Worm (Caenorhabditis elegans) whole organism, young adult: Measurements from ENCODE around the gene toc-1.

Experiments used
- B0019.2 ChIP-seq: fragments of 200-800 bp; sonication (Bioruptor generic); conservative IDR thresholded peaks from 2 replicates; pipeline ENCODE4 v1.3.6; 2022; ENCODE audit warnings: missing genetic modification reagents, missing genetic modification characterization, missing compliant biosample characterization
- B0336.3 ChIP-seq: fragments of 200-800 bp; sonication (Bioruptor generic); IDR thresholded peaks from 2 replicates; pipeline ENCODE4 v1.3.6; 2022; ENCODE audit warnings: missing genetic modification characterization, missing compliant biosample characterization
- C17E4.6 ChIP-seq: fragments of 200-800 bp; sonication (Bioruptor generic); IDR thresholded peaks from 2 replicates; pipeline ENCODE4 v1.3.6; 2022; ENCODE audit warnings: missing genetic modification reagents, missing genetic modification characterization, missing compliant biosample characterization
- D2030.7 ChIP-seq: fragments of 200-800 bp; sonication (Bioruptor generic); IDR thresholded peaks from 2 replicates; pipeline ENCODE4 v1.3.6; 2022; ENCODE audit warnings: missing genetic modification reagents, missing genetic modification characterization, missing compliant biosample characterization
- F22D6.2 ChIP-seq: sonication (generic microtip); optimal IDR thresholded peaks from 2 replicates; lab custom pipeline; 2016; ENCODE audit warnings: mild to moderate bottlenecking, missing genetic modification characterization, missing compliant biosample characterization
- F33H1.4 ChIP-seq: fragments of 200-800 bp; sonication (Bioruptor generic); IDR thresholded peaks from 2 replicates; pipeline ENCODE4 v1.3.6; 2022; ENCODE audit warnings: missing genetic modification reagents, missing genetic modification characterization, missing compliant biosample characterization
- F37B4.10 ChIP-seq: fragments of 200-800 bp; sonication (Bioruptor generic); IDR thresholded peaks from 2 replicates; pipeline ENCODE4 v1.3.6; 2022; ENCODE audit warnings: missing genetic modification characterization, missing compliant biosample characterization
- T07F8.4 ChIP-seq: sonication (generic microtip); optimal IDR thresholded peaks from 2 replicates; lab custom pipeline; 2016; ENCODE audit warnings: mild to moderate bottlenecking, missing genetic modification characterization, moderate library complexity, missing compliant biosample characterization
- ZK185.1 ChIP-seq: sonication (generic microtip); optimal IDR thresholded peaks from 2 replicates; lab custom pipeline; 2016; ENCODE audit warnings: mild to moderate bottlenecking, missing genetic modification characterization, missing compliant biosample characterization; ENCODE audit not compliant: poor library complexity, severe bottlenecking
- aptf-3 ChIP-seq: fragments of 200-800 bp; sonication (Bioruptor generic); IDR thresholded peaks from 2 replicates; pipeline ENCODE4 v1.3.6; 2022; ENCODE audit warnings: missing genetic modification characterization, missing compliant biosample characterization
- attf-6 ChIP-seq: fragments of 200-800 bp; sonication (Bioruptor generic); IDR thresholded peaks from 2 replicates; pipeline ENCODE4 v1.3.6; 2022; ENCODE audit warnings: missing genetic modification reagents, missing genetic modification characterization, missing compliant biosample characterization
- bed-2 ChIP-seq: fragments of 200-800 bp; sonication (Bioruptor generic); IDR thresholded peaks from 2 replicates; pipeline ENCODE4 v1.3.6; 2022; ENCODE audit warnings: missing genetic modification reagents, missing genetic modification characterization, missing compliant biosample characterization
- ceh-27 ChIP-seq: fragments of 200-800 bp; sonication (Bioruptor generic); optimal IDR thresholded peaks from 2 replicates; lab custom pipeline; 2018; ENCODE audit warnings: mild to moderate bottlenecking, missing genetic modification characterization, moderate library complexity, missing compliant biosample characterization
- ceh-40 ChIP-seq: fragments of 200-800 bp; sonication (Bioruptor generic); IDR thresholded peaks from 2 replicates; pipeline ENCODE4 v1.3.6; 2022; ENCODE audit warnings: missing genetic modification characterization, missing compliant biosample characterization
- egl-44 ChIP-seq: fragments of 200-800 bp; sonication (Bioruptor generic); IDR thresholded peaks from 2 replicates; pipeline ENCODE4 v1.3.6; 2022; ENCODE audit warnings: missing genetic modification reagents, missing genetic modification characterization, missing compliant biosample characterization
- ekl-4 ChIP-seq: fragments of 200-800 bp; sonication (Bioruptor generic); IDR thresholded peaks from 2 replicates; pipeline ENCODE4 v1.3.6; 2022; ENCODE audit warnings: missing genetic modification reagents, missing genetic modification characterization, missing compliant biosample characterization
- let-526 ChIP-seq: fragments of 200-800 bp; sonication (Bioruptor generic); IDR thresholded peaks from 2 replicates; pipeline ENCODE4 v1.3.6; 2022; ENCODE audit warnings: missing genetic modification reagents, missing genetic modification characterization, missing compliant biosample characterization
- lin-26 ChIP-seq: fragments of 200-800 bp; sonication (Bioruptor generic); IDR thresholded peaks from 2 replicates; pipeline ENCODE4 v1.3.6; 2022; ENCODE audit warnings: missing genetic modification reagents, missing genetic modification characterization, missing compliant biosample characterization
- lin-35 ChIP-seq, 3 experiments: fragments of 150-350 bp in 2 of 3; sonication (generic microtip) in 1 of 3; optimal IDR thresholded peaks; 2 replicates each; lab custom pipeline; 2014 to 2018; ENCODE audit warnings: missing biosample characterization in 3 of 3, missing genetic modification characterization in 3 of 3, missing genetic modification reagents in 3 of 3
- madf-6 ChIP-seq: fragments of 200-800 bp; sonication (Bioruptor generic); IDR thresholded peaks from 2 replicates; pipeline ENCODE4 v1.3.6; 2022; ENCODE audit warnings: missing genetic modification reagents, missing genetic modification characterization, missing compliant biosample characterization
- mcd-1 ChIP-seq: fragments of 200-800 bp; sonication (Bioruptor generic); IDR thresholded peaks from 2 replicates; pipeline ENCODE4 v1.3.6; 2022; ENCODE audit warnings: missing genetic modification reagents, missing genetic modification characterization, missing compliant biosample characterization
- mel-28 ChIP-seq: sonication (generic microtip); optimal IDR thresholded peaks from 2 replicates; lab custom pipeline; 2016; ENCODE audit warnings: borderline replicate concordance, mild to moderate bottlenecking, missing genetic modification characterization, missing compliant biosample characterization
- mes-4 ChIP-seq: sonication (generic microtip); optimal IDR thresholded peaks from 2 replicates; lab custom pipeline; 2016; ENCODE audit warnings: missing genotype, missing genetic modification characterization, missing compliant biosample characterization
- mxl-1 ChIP-seq: sonication (generic microtip); optimal IDR thresholded peaks from 2 replicates; lab custom pipeline; 2016; ENCODE audit warnings: missing genetic modification characterization, missing compliant biosample characterization
- nfya-1 ChIP-seq: sonication (generic microtip); optimal IDR thresholded peaks from 2 replicates; lab custom pipeline; 2017; ENCODE audit warnings: antibody characterized with exemption, missing compliant biosample characterization, missing genetic modification characterization, borderline replicate concordance; ENCODE audit not compliant: insufficient read depth
- nfya-2 ChIP-seq: fragments of 200-800 bp; sonication (Bioruptor generic); IDR thresholded peaks from 2 replicates; pipeline ENCODE4 v1.3.6; 2022; ENCODE audit warnings: missing genetic modification reagents, missing genetic modification characterization, missing compliant biosample characterization
- nfyb-1 ChIP-seq: fragments of 200-800 bp; sonication (Bioruptor generic); IDR thresholded peaks from 2 replicates; pipeline ENCODE4 v1.3.6; 2022; ENCODE audit warnings: missing genetic modification reagents, missing genetic modification characterization, missing compliant biosample characterization
- nhr-27 ChIP-seq: fragments of 200-800 bp; sonication (Bioruptor generic); optimal IDR thresholded peaks from 2 replicates; lab custom pipeline; 2018; ENCODE audit warnings: mild to moderate bottlenecking, missing genetic modification characterization, moderate library complexity, missing compliant biosample characterization
- pbrm-1 ChIP-seq: fragments of 200-800 bp; sonication (Bioruptor generic); IDR thresholded peaks from 2 replicates; pipeline ENCODE4 v1.3.6; 2022; ENCODE audit warnings: missing genetic modification reagents, missing genetic modification characterization, missing compliant biosample characterization
- tbp1 ChIP-seq: fragments of 200-800 bp; sonication (Bioruptor generic); optimal IDR thresholded peaks from 2 replicates; lab custom pipeline; 2018; ENCODE audit warnings: mild to moderate bottlenecking, missing genetic modification characterization, missing compliant biosample characterization
- tbx-9 ChIP-seq: sonication (generic microtip); optimal IDR thresholded peaks from 2 replicates; lab custom pipeline; 2016; ENCODE audit warnings: borderline replicate concordance, missing genetic modification characterization, inconsistent platforms, missing compliant biosample characterization
- zfh-2 ChIP-seq: fragments of 200-800 bp; sonication (Bioruptor generic); conservative IDR thresholded peaks from 2 replicates; pipeline ENCODE4 v1.3.6; 2022; ENCODE audit warnings: missing genetic modification reagents, missing genetic modification characterization, missing compliant biosample characterization
- ztf-18 ChIP-seq: sonication (generic microtip); optimal IDR thresholded peaks from 2 replicates; lab custom pipeline; 2016; ENCODE audit warnings: missing genotype, mild to moderate bottlenecking, missing genetic modification characterization, missing compliant biosample characterization
- ztf-28 ChIP-seq: fragments of 200-800 bp; sonication (Bioruptor generic); IDR thresholded peaks from 2 replicates; pipeline ENCODE4 v1.3.6; 2022; ENCODE audit warnings: missing genetic modification reagents, missing genetic modification characterization, missing compliant biosample characterization
- ztf-3 ChIP-seq: fragments of 200-800 bp; sonication (Bioruptor generic); optimal IDR thresholded peaks from 2 replicates; lab custom pipeline; 2018; ENCODE audit warnings: mild to moderate bottlenecking, missing genetic modification characterization, missing compliant biosample characterization

Gene toc-1

DNA sequence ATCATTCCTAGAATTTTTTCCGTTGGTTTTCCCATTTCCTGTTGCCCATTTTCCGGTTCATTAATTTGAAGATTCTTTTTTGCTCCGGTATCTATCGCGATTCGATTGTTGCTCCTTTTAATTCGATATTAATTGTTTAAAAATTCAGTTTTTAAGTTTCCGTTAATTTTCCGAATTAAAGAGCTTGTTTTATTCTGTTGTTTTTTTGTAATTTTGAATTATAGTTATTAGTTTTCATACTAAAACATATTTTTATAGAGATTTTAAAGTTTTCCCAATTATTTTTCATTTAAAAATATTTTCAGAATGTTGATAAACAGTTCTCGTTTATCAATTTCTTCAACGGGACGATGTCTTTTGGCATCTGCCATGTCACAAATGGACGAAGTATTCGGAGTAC, 40.7 kb upstream of the toc-1 start, which contains the start of gene mrps-26:
TSS of gene mrps-26 (plus strand) at position 301 of the 400 bp plus-strand sequence.
- TF ChIP-seq mcd-1 (GFP tag; lab: Robert Waterston, UW) (no peak), lin-35 (GFP tag; optimal IDR thresholded peaks at IDR 0.05; lab: Kevin White, UChicago) (peak in 1 of 3 experiments; percentile 1)

DNA sequence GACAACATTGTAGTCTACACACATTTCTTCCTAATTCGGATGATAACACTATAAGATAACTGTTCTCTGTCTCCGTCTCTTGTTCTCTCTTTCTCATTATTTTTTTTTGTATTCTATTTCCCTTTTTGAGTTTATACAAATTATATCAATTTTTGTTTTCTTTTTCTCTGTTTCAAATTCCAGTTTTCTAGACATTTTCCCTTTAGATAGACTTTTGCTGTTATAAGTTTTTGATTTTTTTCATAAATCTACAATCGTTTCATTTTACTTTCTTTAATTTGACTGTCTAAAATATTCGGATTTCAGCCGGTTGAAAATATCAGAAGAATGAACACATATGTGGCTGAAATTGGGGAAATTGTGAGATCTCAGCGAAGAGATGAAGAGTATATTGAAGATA, 38.9 kb upstream of the toc-1 start, which contains the start of gene prx-10:
TSS of gene prx-10 (plus strand) at position 301 of the 400 bp plus-strand sequence.
- TF ChIP-seq let-526 (no peak), ztf-28 (no peak), D2030.7 (GFP tag; lab: Robert Waterston, UW) (no peak), tbp1 (no peak), nfya-2 (no peak), bed-2 (GFP tag; lab: Robert Waterston, UW) (no peak), lin-26 (GFP tag; lab: Robert Waterston, UW) (no peak), nfyb-1 (GFP tag; lab: Robert Waterston, UW) (no peak), tbx-9 (tag; lab: Kevin White, UChicago) (no peak), mel-28 (tag; lab: Kevin White, UChicago) (no peak), mes-4 (no peak)
- TF ChIP-seq, all 124 proteins: peak for 0

DNA sequence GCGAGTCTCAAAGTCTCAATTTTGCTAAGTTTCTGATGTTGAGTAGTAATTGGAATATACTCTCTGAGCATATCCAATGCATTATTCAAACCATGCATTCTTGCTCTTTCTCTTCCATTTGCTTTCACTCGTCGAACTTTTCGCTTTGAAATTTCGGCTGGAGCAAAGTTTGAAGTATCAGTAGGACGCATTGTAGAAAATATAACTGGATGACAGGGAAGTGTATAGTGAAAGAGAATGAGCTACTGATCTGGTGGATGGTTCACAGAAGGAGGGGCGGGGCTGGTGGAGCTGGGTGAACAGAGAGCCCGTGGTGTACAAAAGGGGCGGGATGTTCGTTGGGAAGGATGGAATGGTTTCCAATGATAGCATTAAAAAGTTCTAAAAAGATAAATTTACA, 33.2 kb upstream of the toc-1 start:
- TF ChIP-seq F37B4.10 (GFP tag; lab: Robert Waterston, UW) (0 out of 2 replicates have a peak, but pooled peaks have one; percentile 53), C17E4.6 (GFP tag; lab: Robert Waterston, UW) (no peak), ztf-18 (tag; lab: Kevin White, UChicago) (no peak)

DNA sequence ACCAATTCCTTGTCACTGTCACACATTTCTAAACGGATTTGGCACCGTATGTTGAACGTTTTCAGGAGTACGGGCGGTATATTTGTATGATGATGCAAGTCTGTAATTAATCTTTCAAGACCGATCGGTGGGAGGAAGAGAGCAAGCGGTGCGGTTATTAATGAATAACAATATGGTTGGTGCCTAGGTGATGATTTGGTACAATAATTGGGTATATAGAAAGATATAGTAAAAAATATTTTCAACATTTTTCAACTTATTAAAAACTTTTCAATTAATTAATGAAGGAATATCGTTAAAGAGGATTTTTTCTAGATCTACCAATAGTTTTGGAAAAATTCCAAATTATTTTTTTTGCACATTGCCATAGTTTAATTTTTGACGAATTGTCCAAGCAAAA, 30.5 kb upstream of the toc-1 start, which contains the start of gene cnd-1:
TSS of gene cnd-1 (minus strand) at position 101 of the 400 bp plus-strand sequence.
- TF ChIP-seq aptf-3 (GFP tag; lab: Robert Waterston, UW) (no peak), zfh-2 (GFP tag; lab: Robert Waterston, UW) (no peak), attf-6 (GFP tag; lab: Robert Waterston, UW) (no peak), nhr-27 (tag; lab: Kevin White, UChicago) (no peak), B0019.2 (GFP tag; lab: Robert Waterston, UW) (no peak), F33H1.4 (GFP tag; lab: Robert Waterston, UW) (no peak), nfya-1 (no peak), F22D6.2 (tag; lab: Kevin White, UChicago) (no peak), mxl-1 (no peak), pbrm-1 (no peak), ZK185.1 (tag; lab: Kevin White, UChicago) (no peak), ztf-28 (no peak), ceh-40 (GFP tag; lab: Robert Waterston, UW) (no peak), ekl-4 (GFP tag; lab: Robert Waterston, UW) (no peak), madf-6 (no peak), ztf-3 (GFP tag; lab: Kevin White, UChicago) (no peak)

DNA sequence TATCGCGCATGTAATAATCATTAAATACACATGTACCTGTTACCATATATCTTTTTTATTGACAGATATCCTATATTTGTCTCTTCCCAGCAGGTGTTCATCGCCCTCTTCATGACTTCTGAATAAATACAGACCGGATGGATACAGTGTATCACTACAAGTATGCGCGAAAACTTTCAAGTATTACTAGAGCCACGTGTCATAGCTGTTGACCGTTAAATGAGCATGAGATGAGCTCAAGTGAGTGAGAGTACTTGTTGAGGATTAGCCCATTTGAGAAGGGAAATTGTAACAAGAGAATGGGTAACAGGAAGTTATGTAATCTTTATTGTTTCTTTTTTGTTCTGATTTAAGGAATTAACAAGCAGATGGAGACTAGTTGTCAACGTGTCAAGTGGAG, 30.0 kb upstream of the toc-1 start:
- TF ChIP-seq ceh-27 (GFP tag; lab: Kevin White, UChicago), result no peak
- TF ChIP-seq T07F8.4 (tag; lab: Kevin White, UChicago), result no peak
- TF ChIP-seq nfya-1, result no peak
- TF ChIP-seq B0336.3 (GFP tag; lab: Robert Waterston, UW), result no peak
- TF ChIP-seq egl-44, result no peak
